Worm (Caenorhabditis elegans): ENCODE results near the gene H40L08.1.

ce11 chrX:15072877-15073276 lies 11.0 kb downstream of the H40L08.1 start:
- TF ChIP-seq aly-2 (tag; optimal IDR thresholded peaks at IDR 0.05) (no peak), lin-13 (GFP tag; optimal IDR thresholded peaks at IDR 0.05) (no peak), snpc-4 (tag; optimal IDR thresholded peaks at IDR 0.05) (no peak), ceh-16 (tag; optimal IDR thresholded peaks at IDR 0.05) (no peak), nhr-11 (tag; optimal IDR thresholded peaks at IDR 0.05) (no peak), nhr-237 (tag; optimal IDR thresholded peaks at IDR 0.05) (no peak), nhr-23 (tag; optimal IDR thresholded peaks at IDR 0.05) (no peak), zag-1 (tag; optimal IDR thresholded peaks at IDR 0.05) (no peak), ceh-82 (tag; optimal IDR thresholded peaks at IDR 0.05) (no peak)
